Fruit fly (Drosophila melanogaster): ENCODE results near the gene CG42846.

The CG42846 gene

dm6 chr3L:224004-224951 is 7.1 kb downstream of the CG42846 start (continued):
- TF ChIP-seq D (optimal IDR thresholded peaks at IDR 0.05), result peak; percentile 95
- peak; percentile 55 for TF ChIP-seq D (GFP tag; optimal IDR thresholded peaks at IDR 0.05)
- TF ChIP-seq CG18011 (GFP tag; optimal IDR thresholded peaks at IDR 0.05), result no peak
- TF ChIP-seq CG9932 (GFP tag; IDR thresholded peaks at IDR 0.05), result no peak
- TF ChIP-seq CG2875 (GFP tag; optimal IDR thresholded peaks at IDR 0.05), result no peak
- TF ChIP-seq CG15269 (tag; optimal IDR thresholded peaks at IDR 0.05), result no peak
- peak; percentile 19 for TF ChIP-seq NC2α (GFP tag; optimal IDR thresholded peaks at IDR 0.05)
- no peak for TF ChIP-seq CG4424 (GFP tag; optimal IDR thresholded peaks at IDR 0.05)
- no peak for TF ChIP-seq gfzf (GFP tag; optimal IDR thresholded peaks at IDR 0.05)
- no peak for TF ChIP-seq tap (tag; optimal IDR thresholded peaks at IDR 0.05)
- peak; percentile 74 for TF ChIP-seq HLHmδ (GFP tag; optimal IDR thresholded peaks at IDR 0.05)
- no peak for TF ChIP-seq CG12391 (tag; optimal IDR thresholded peaks at IDR 0.05)
- TF ChIP-seq oc (tag; optimal IDR thresholded peaks at IDR 0.05), result no peak
- TF ChIP-seq HmgD (GFP tag; optimal IDR thresholded peaks at IDR 0.05), result no peak
- no peak for TF ChIP-seq Rx (GFP tag; IDR thresholded peaks at IDR 0.05)
- peak; percentile 68; the same call in 3 of the 4 replicates for TF ChIP-seq chinmo (GFP tag; IDR thresholded peaks at IDR 0.05; ENCODE audit: partially characterized antibody)
- TF ChIP-seq Hr39 (optimal IDR thresholded peaks at IDR 0.05), result no peak
- TF ChIP-seq Side (GFP tag; optimal IDR thresholded peaks at IDR 0.05), result no peak
- no peak for TF ChIP-seq kay (GFP tag; optimal IDR thresholded peaks at IDR 0.05)
- peak; percentile 42 for TF ChIP-seq CG4282 (GFP tag; optimal IDR thresholded peaks at IDR 0.05)
- no peak for TF ChIP-seq CG12104 (GFP tag; optimal IDR thresholded peaks at IDR 0.05)
- TF ChIP-seq rib (GFP tag; IDR thresholded peaks at IDR 0.05), result peak; percentile 30
- no peak; the same call in 1 of the 2 replicates for TF ChIP-seq E2f1 (GFP tag; IDR thresholded peaks at IDR 0.05)
- TF ChIP-seq CG2120 (GFP tag; optimal IDR thresholded peaks at IDR 0.05), result no peak
- TF ChIP-seq CG14710 (tag; optimal IDR thresholded peaks at IDR 0.05), result no peak
- TF ChIP-seq knrl (GFP tag; IDR thresholded peaks at IDR 0.05; ENCODE audit: partially characterized antibody), result 0 out of 3 replicates have a peak, but pooled peaks have one; percentile 36
- TF ChIP-seq CG9215 (GFP tag; IDR thresholded peaks at IDR 0.05), result no peak
- TF ChIP-seq Six4 (GFP tag; optimal IDR thresholded peaks at IDR 0.05), result no peak
- no peak for TF ChIP-seq Elba2 (GFP tag; optimal IDR thresholded peaks at IDR 0.05)
- TF ChIP-seq CG5245 (GFP tag; optimal IDR thresholded peaks at IDR 0.05), result no peak
- TF ChIP-seq sob (GFP tag; IDR thresholded peaks at IDR 0.05), result no peak
- TF ChIP-seq Blimp-1 (GFP tag; optimal IDR thresholded peaks at IDR 0.05), result no peak
- TF ChIP-seq CG4820 (GFP tag; optimal IDR thresholded peaks at IDR 0.05), result no peak
- TF ChIP-seq CG7372 (GFP tag; IDR thresholded peaks at IDR 0.05), result no peak
- TF ChIP-seq CG6854 (GFP tag; optimal IDR thresholded peaks at IDR 0.05), result peak; percentile 38
- no peak for TF ChIP-seq CG8290 (GFP tag; optimal IDR thresholded peaks at IDR 0.05)
- peak in 1 of 2 experiments; percentile 83 for TF ChIP-seq CG8290 (tag; optimal IDR thresholded peaks at IDR 0.05)
- no peak for TF ChIP-seq CG1647 (GFP tag; optimal IDR thresholded peaks at IDR 0.05)
- TF ChIP-seq CG15514 (GFP tag; optimal IDR thresholded peaks at IDR 0.05), result peak; percentile 18
- TF ChIP-seq toy (GFP tag; IDR thresholded peaks at IDR 0.05), result no peak
- peak; percentile 55; the same call in 1 of the 2 replicates for TF ChIP-seq CG5953 (GFP tag; IDR thresholded peaks at IDR 0.05)
- TF ChIP-seq YL-1 (GFP tag; optimal IDR thresholded peaks at IDR 0.05), result peak; percentile 91
- TF ChIP-seq CG1832 (GFP tag; optimal IDR thresholded peaks at IDR 0.05), result peak; percentile 52
- peak; percentile 82 for TF ChIP-seq abd-A (tag; optimal IDR thresholded peaks at IDR 0.05)
- TF ChIP-seq kni (GFP tag; optimal IDR thresholded peaks at IDR 0.05), result peak; percentile 84
- TF ChIP-seq CG10431 (GFP tag; optimal IDR thresholded peaks at IDR 0.05), result peak; percentile 58
- no peak for TF ChIP-seq sens-2 (GFP tag; IDR thresholded peaks at IDR 0.05)
- TF ChIP-seq wdn (GFP tag; IDR thresholded peaks at IDR 0.05), result no peak
- peak; percentile 16 for TF ChIP-seq lab (GFP tag; optimal IDR thresholded peaks at IDR 0.05)
- no peak for TF ChIP-seq CG7786 (GFP tag; optimal IDR thresholded peaks at IDR 0.05)

Measured in whole organism, embryonic.